Worm (Caenorhabditis elegans) whole organism, mixed stage, embryonic: ENCODE results near the gene F38B6.7.

Experiments used
- M03D4.4 ChIP-seq: sonication (generic microtip); optimal IDR thresholded peaks from 2 replicates; lab custom pipeline; 2017; ENCODE audit warnings: mild to moderate bottlenecking, missing genetic modification characterization, missing compliant biosample characterization
- bed-3 ChIP-seq: fragments of 200-800 bp; sonication (Bioruptor generic); optimal IDR thresholded peaks from 3 replicates; lab custom pipeline; 2018; ENCODE audit warnings: mild to moderate bottlenecking, missing genetic modification characterization, moderate library complexity, missing compliant biosample characterization
- ceh-39 ChIP-seq: fragments of 150-350 bp; optimal IDR thresholded peaks from 2 replicates; lab custom pipeline; 2014; ENCODE audit warnings: missing biosample characterization, missing genetic modification characterization
- ceh-43 ChIP-seq: fragments of 200-800 bp; sonication (Bioruptor generic); optimal IDR thresholded peaks from 2 replicates; lab custom pipeline; 2018; ENCODE audit warnings: mild to moderate bottlenecking, missing genetic modification characterization, moderate library complexity, missing compliant biosample characterization
- ceh-83 ChIP-seq: fragments of 200-800 bp; sonication (Bioruptor generic); optimal IDR thresholded peaks from 2 replicates; lab custom pipeline; 2018; ENCODE audit warnings: mild to moderate bottlenecking, missing genetic modification characterization, missing compliant biosample characterization
- ces-1 ChIP-seq: fragments of 150-350 bp; optimal IDR thresholded peaks from 2 replicates; lab custom pipeline; 2014; ENCODE audit warnings: missing biosample characterization, missing genetic modification reagents, missing genetic modification characterization
- cnd-1 ChIP-seq: fragments of 200-800 bp; sonication (Bioruptor generic); optimal IDR thresholded peaks from 2 replicates; lab custom pipeline; 2018; ENCODE audit warnings: mild to moderate bottlenecking, missing genetic modification characterization, missing compliant biosample characterization
- drap-1 ChIP-seq: fragments of 200-800 bp; sonication (Bioruptor generic); optimal IDR thresholded peaks from 3 replicates; lab custom pipeline; 2018; ENCODE audit warnings: mild to moderate bottlenecking, missing genetic modification characterization, missing compliant biosample characterization
- flh-1 ChIP-seq: fragments of 200-800 bp; sonication (Bioruptor generic); optimal IDR thresholded peaks from 2 replicates; lab custom pipeline; 2018; ENCODE audit warnings: mild to moderate bottlenecking, missing genetic modification characterization, moderate library complexity, missing compliant biosample characterization
- ham-2 ChIP-seq: fragments of 200-800 bp; sonication (Bioruptor generic); optimal IDR thresholded peaks from 2 replicates; lab custom pipeline; 2018; ENCODE audit warnings: mild to moderate bottlenecking, missing genetic modification characterization, missing compliant biosample characterization
- hlh-1 ChIP-seq: fragments of 150-350 bp; optimal IDR thresholded peaks from 2 replicates; lab custom pipeline; 2014; ENCODE audit warnings: missing biosample characterization, missing genetic modification reagents, missing genetic modification characterization
- lin-13 ChIP-seq: fragments of 150-350 bp; optimal IDR thresholded peaks from 2 replicates; lab custom pipeline; 2014; ENCODE audit warnings: missing biosample characterization, missing genetic modification characterization
- lsy-2 ChIP-seq: fragments of 150-350 bp; optimal IDR thresholded peaks from 2 replicates; lab custom pipeline; 2014; ENCODE audit warnings: missing biosample characterization, missing genetic modification characterization
- mab-5 ChIP-seq: fragments of 150-350 bp; optimal IDR thresholded peaks from 2 replicates; lab custom pipeline; 2014; ENCODE audit warnings: missing biosample characterization, missing genetic modification characterization
- mep-1 ChIP-seq: fragments of 150-350 bp; optimal IDR thresholded peaks from 2 replicates; lab custom pipeline; 2017; ENCODE audit warnings: missing biosample characterization, missing genetic modification reagents, missing genetic modification characterization, inconsistent platforms
- mls-2 ChIP-seq: sonication (generic microtip); optimal IDR thresholded peaks from 2 replicates; lab custom pipeline; 2016; ENCODE audit warnings: mild to moderate bottlenecking, missing genetic modification characterization, moderate library complexity, missing compliant biosample characterization
- nhr-12 ChIP-seq: fragments of 150-350 bp; optimal IDR thresholded peaks from 2 replicates; lab custom pipeline; 2014; ENCODE audit warnings: missing biosample characterization, missing genetic modification characterization
- nhr-2 ChIP-seq: fragments of 150-350 bp; optimal IDR thresholded peaks from 2 replicates; lab custom pipeline; 2014; ENCODE audit warnings: missing biosample characterization, missing genetic modification characterization
- nhr-237 ChIP-seq: fragments of 150-350 bp; optimal IDR thresholded peaks from 2 replicates; lab custom pipeline; 2014; ENCODE audit warnings: missing biosample characterization, missing genetic modification characterization
- nhr-28 ChIP-seq: fragments of 150-350 bp; optimal IDR thresholded peaks from 2 replicates; lab custom pipeline; 2014; ENCODE audit warnings: missing biosample characterization, missing genetic modification characterization
- nhr-76 ChIP-seq: sonication (generic microtip); optimal IDR thresholded peaks from 2 replicates; lab custom pipeline; 2017; ENCODE audit warnings: missing biosample characterization, missing genetic modification characterization
- sem-2 ChIP-seq: fragments of 200-800 bp; sonication (Bioruptor generic); optimal IDR thresholded peaks from 2 replicates; lab custom pipeline; 2018; ENCODE audit warnings: mild to moderate bottlenecking, missing genetic modification characterization, missing compliant biosample characterization
- snpc-4 ChIP-seq: fragments of 150-350 bp; optimal IDR thresholded peaks from 2 replicates; lab custom pipeline; 2014; ENCODE audit warnings: missing biosample characterization, missing genetic modification characterization
- sptf-1 ChIP-seq: sonication (generic microtip); optimal IDR thresholded peaks from 2 replicates; lab custom pipeline; 2017; ENCODE audit warnings: mild to moderate bottlenecking, missing genetic modification characterization, moderate library complexity, missing compliant biosample characterization
- tbx-8 ChIP-seq: fragments of 200-800 bp; sonication (Bioruptor generic); optimal IDR thresholded peaks from 2 replicates; lab custom pipeline; 2018; ENCODE audit warnings: mild to moderate bottlenecking, missing genetic modification characterization, moderate library complexity, missing compliant biosample characterization
- unc-120 ChIP-seq: sonication (generic microtip); optimal IDR thresholded peaks from 2 replicates; lab custom pipeline; 2017; ENCODE audit warnings: missing genetic modification characterization, missing compliant biosample characterization; ENCODE audit not compliant: poor library complexity, severe bottlenecking
- unc-39 ChIP-seq: fragments of 150-350 bp; optimal IDR thresholded peaks from 2 replicates; lab custom pipeline; 2014; ENCODE audit warnings: missing biosample characterization, missing genetic modification characterization
- unc-62 ChIP-seq: fragments of 150-350 bp; optimal IDR thresholded peaks from 2 replicates; lab custom pipeline; 2014; ENCODE audit warnings: missing biosample characterization, missing genetic modification reagents, missing genetic modification characterization
- zip-8 ChIP-seq: fragments of 150-350 bp; optimal IDR thresholded peaks from 2 replicates; lab custom pipeline; 2014; ENCODE audit warnings: missing biosample characterization, missing genetic modification characterization
- ztf-11 ChIP-seq: fragments of 150-350 bp; optimal IDR thresholded peaks from 2 replicates; lab custom pipeline; 2014; ENCODE audit warnings: missing biosample characterization, missing genetic modification characterization

Gene F38B6.7

ce11 chrX:6725260-6725718 lies 27.1 kb upstream of the F38B6.7 start, which contains the start of gene slc-25A10:
Gene slc-25A10 (minus strand): TSS chrX:6725668.
- TF ChIP-seq hlh-1 (tag; lab: Kevin White, UChicago) (no peak), nhr-28 (tag; lab: Kevin White, UChicago) (no peak), tbx-8 (GFP tag; lab: Kevin White, UChicago) (no peak), ceh-83 (GFP tag; lab: Kevin White, UChicago) (no peak), mep-1 (tag; lab: Kevin White, UChicago) (no peak), zip-8 (tag; lab: Kevin White, UChicago) (no peak), sptf-1 (tag; lab: Kevin White, UChicago) (no peak), ceh-43 (GFP tag; lab: Kevin White, UChicago) (no peak), mls-2 (tag; lab: Kevin White, UChicago) (no peak), M03D4.4 (tag; lab: Kevin White, UChicago) (no peak), unc-120 (tag; lab: Kevin White, UChicago) (no peak), lin-13 (tag; lab: Kevin White, UChicago) (no peak), unc-62 (no peak), ztf-11 (no peak), ham-2 (GFP tag; lab: Kevin White, UChicago) (no peak), nhr-237 (tag; lab: Kevin White, UChicago) (no peak), bed-3 (GFP tag; lab: Kevin White, UChicago) (no peak), lsy-2 (tag; lab: Kevin White, UChicago) (no peak), cnd-1 (tag; lab: Kevin White, UChicago) (no peak), flh-1 (GFP tag; lab: Kevin White, UChicago) (no peak)

DNA sequence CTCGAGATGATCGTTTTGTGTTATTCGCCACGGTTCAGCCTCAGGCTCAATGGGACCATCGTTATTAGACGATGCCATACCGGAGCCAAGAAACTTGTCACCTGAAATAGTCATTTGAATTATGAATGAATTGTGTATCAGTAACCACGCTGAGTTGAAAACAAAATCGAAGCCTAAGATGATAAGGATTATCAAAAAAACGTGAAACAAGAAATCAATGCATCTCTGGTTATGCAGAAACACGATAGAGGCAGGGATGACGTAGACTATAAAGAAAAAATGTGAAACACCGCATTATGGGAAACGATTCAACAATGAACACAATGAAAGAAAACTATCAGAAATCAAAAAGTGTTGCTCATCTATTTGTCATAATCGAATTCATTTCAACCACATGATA lies 24.8 kb upstream of the F38B6.7 start, which contains the start of gene smf-1:
Gene smf-1 (minus strand): TSS at position 101 of the 400 bp plus-strand sequence.
- TF ChIP-seq sptf-1 (tag; lab: Kevin White, UChicago) (no peak), ceh-43 (GFP tag; lab: Kevin White, UChicago) (no peak), ceh-39 (no peak), mab-5 (tag; lab: Kevin White, UChicago) (no peak), lsy-2 (tag; lab: Kevin White, UChicago) (no peak), nhr-2 (tag; lab: Kevin White, UChicago) (no peak), mep-1 (tag; lab: Kevin White, UChicago) (no peak), zip-8 (tag; lab: Kevin White, UChicago) (no peak), nhr-28 (tag; lab: Kevin White, UChicago) (no peak), ham-2 (GFP tag; lab: Kevin White, UChicago) (no peak), bed-3 (GFP tag; lab: Kevin White, UChicago) (no peak), cnd-1 (tag; lab: Kevin White, UChicago) (no peak), hlh-1 (tag; lab: Kevin White, UChicago) (no peak)
- TF ChIP-seq, all 35 proteins: peak for 0

DNA sequence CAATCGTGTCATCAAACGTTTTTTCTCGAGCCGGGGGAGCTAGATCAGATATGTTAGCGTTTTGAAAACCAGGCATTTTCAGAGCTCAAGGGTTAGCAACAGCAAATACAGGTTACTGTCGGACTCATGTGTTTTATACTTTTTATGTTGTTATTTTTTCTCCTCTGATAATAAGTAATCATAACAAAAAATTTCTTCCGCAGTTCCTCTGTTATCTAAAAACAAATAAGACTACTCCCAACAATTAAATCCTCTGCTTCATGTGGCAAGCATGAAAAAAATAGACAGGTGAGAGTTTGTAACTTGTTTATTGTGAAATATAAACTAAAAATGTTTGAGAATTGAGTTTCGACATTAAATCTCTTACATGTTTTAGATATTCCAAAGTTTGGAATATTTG lies 20.4 kb upstream of the F38B6.7 start, which contains the start of gene smf-2:
Gene smf-2 (minus strand): TSS at position 101 of the 400 bp plus-strand sequence.
- TF ChIP-seq M03D4.4 (tag; lab: Kevin White, UChicago) = no peak
- TF ChIP-seq nhr-237 (tag; lab: Kevin White, UChicago) = no peak
- TF ChIP-seq unc-39 (tag; lab: Kevin White, UChicago) = no peak
- TF ChIP-seq, all 35 proteins: peak for 0

DNA sequence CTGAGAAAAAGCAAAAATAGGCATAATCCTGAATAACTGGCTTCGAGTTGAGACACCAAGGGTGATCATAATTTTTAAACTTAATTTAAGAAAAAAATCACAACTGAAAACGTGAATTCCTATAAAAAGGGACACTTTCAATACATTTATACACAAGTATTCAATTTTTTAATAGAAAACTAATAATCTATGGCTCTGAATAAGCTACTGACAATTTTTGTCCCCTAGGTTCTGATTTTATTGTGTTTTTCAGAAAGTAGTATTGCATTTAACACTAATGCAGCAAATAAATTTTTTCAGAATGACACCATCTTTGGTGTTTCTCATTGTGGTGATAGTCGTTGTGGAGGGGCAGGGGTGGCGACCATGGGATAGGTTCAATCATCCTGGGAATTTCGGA lies 15.1 kb upstream of the F38B6.7 start, which contains the start of gene nas-11:
Gene nas-11 (plus strand): TSS at position 301 of the 400 bp plus-strand sequence.
- TF ChIP-seq snpc-4 (no peak), ham-2 (GFP tag; lab: Kevin White, UChicago) (no peak)

- TF ChIP-seq sptf-1 (tag; lab: Kevin White, UChicago) (no peak), nhr-237 (tag; lab: Kevin White, UChicago) (no peak), unc-62 (no peak), hlh-1 (tag; lab: Kevin White, UChicago) (no peak), ceh-83 (GFP tag; lab: Kevin White, UChicago) (no peak), ham-2 (GFP tag; lab: Kevin White, UChicago) (no peak), unc-120 (tag; lab: Kevin White, UChicago) (no peak), bed-3 (GFP tag; lab: Kevin White, UChicago) (no peak), ces-1 (GFP tag; lab: Kevin White, UChicago) (no peak), unc-39 (tag; lab: Kevin White, UChicago) (no peak), nhr-12 (no peak), snpc-4 (no peak), M03D4.4 (tag; lab: Kevin White, UChicago) (no peak), mls-2 (tag; lab: Kevin White, UChicago) (no peak), sem-2 (GFP tag; lab: Kevin White, UChicago) (no peak), drap-1 (GFP tag; lab: Kevin White, UChicago) (no peak), ceh-43 (GFP tag; lab: Kevin White, UChicago) (no peak), nhr-76 (no peak)
These were observed 11.1 kb upstream of the F38B6.7 start, which contains the start of gene acr-3 for ce11 chrX:6709238-6709637. Gene acr-3 (plus strand): TSS chrX:6709538.
